Worm (Caenorhabditis elegans) whole organism, L2 larva: ENCODE results near the gene twk-42.

Experiments
- ceh-16 ChIP-seq: fragments of 150-350 bp; optimal IDR thresholded peaks from 2 replicates; lab custom pipeline; 2014; ENCODE audit warnings: missing biosample characterization, missing genetic modification characterization
- nhr-129 ChIP-seq: fragments of 150-350 bp; optimal IDR thresholded peaks from 2 replicates; lab custom pipeline; 2014; ENCODE audit warnings: missing biosample characterization, missing genetic modification characterization
- nhr-25 ChIP-seq: fragments of 150-350 bp; sonication (generic microtip); optimal IDR thresholded peaks from 3 replicates; lab custom pipeline; 2014; ENCODE audit warnings: missing biosample characterization, missing genetic modification characterization

DNA sequence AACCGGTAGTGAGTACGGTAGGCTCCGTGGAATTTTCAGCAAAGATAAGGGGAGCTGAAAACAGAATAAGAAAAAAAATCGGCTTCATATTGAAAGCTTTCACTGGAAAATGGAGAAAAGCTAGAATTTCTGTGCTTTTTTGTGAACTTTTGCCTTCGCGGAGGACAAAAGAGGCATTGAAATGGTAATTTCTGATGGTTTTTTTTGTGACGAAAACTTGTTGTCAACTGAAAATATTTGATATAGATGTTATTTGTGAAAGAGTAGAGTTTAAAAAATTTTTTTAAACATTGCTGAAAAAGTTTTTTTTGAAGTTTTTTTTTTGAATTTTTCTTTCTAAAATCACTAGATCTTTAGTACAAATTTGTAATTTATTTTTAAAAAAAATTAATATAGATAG, 45.6 kb downstream of the twk-42 start, which contains the start of gene F59A1.18:
- TF ChIP-seq nhr-129 (tag; lab: Kevin White, UChicago) (no peak), nhr-25 (tag; lab: Kevin White, UChicago) (no peak), ceh-16 (tag; lab: Kevin White, UChicago) (no peak)
